Fruit fly (Drosophila melanogaster) whole organism, wandering third instar larva: ENCODE results near the gene PH4alphaMP.

Source experiments
- CrebA ChIP-seq: fragments of 200-800 bp; sonication (Bioruptor generic); optimal IDR thresholded peaks from 2 replicates; lab custom pipeline; 2016; ENCODE audit warnings: missing biosample characterization, mild to moderate bottlenecking, missing genetic modification characterization, borderline replicate concordance
- HLH106 ChIP-seq: fragments of 200-800 bp; optimal IDR thresholded peaks from 3 replicates; lab custom pipeline; 2019; ENCODE audit warnings: missing biosample characterization, mild to moderate bottlenecking, missing genetic modification characterization, moderate library complexity
- Hr78 ChIP-seq: fragments of >200 bp; optimal IDR thresholded peaks from 2 replicates; lab custom pipeline; 2017; ENCODE audit warnings: missing biosample characterization, missing genetic modification characterization
- Mio ChIP-seq: sonication (Bioruptor generic); optimal IDR thresholded peaks from 2 replicates; lab custom pipeline; 2016; ENCODE audit warnings: missing biosample characterization, missing genetic modification characterization
- Myc ChIP-seq: fragments of >200 bp; optimal IDR thresholded peaks from 2 replicates; lab custom pipeline; 2017
- Rel ChIP-seq, 2 experiments: fragments of 200-800 bp; sonication (Bioruptor generic) in 1 of 2; optimal IDR thresholded peaks; 2 replicates in 1 of 2; 3 replicates in 1 of 2; lab custom pipeline; 2016 to 2019; ENCODE audit warnings: mild to moderate bottlenecking in 2 of 2, missing biosample characterization in 2 of 2, missing genetic modification characterization in 2 of 2, moderate library complexity in 1 of 2
- Vsx2 ChIP-seq: fragments of 200-300, 225-300 bp; sonication (Bioruptor generic); optimal IDR thresholded peaks from 2 replicates; lab custom pipeline; 2018; ENCODE audit warnings: missing biosample characterization, missing genetic modification characterization; ENCODE audit not compliant: partially characterized antibody
- pan ChIP-seq: fragments of >200 bp; optimal IDR thresholded peaks from 2 replicates; lab custom pipeline; 2017
- psq ChIP-seq: fragments of 200-800 bp; sonication (Bioruptor generic); optimal IDR thresholded peaks from 3 replicates; lab custom pipeline; 2017; ENCODE audit warnings: missing biosample characterization, mild to moderate bottlenecking, missing genetic modification characterization, moderate library complexity
- rgr ChIP-seq: fragments of 200-800 bp; sonication (Bioruptor generic); optimal IDR thresholded peaks from 3 replicates; lab custom pipeline; 2016; ENCODE audit warnings: missing biosample characterization, mild to moderate bottlenecking, missing genetic modification characterization
- sv ChIP-seq: fragments of 200-800 bp; sonication (Bioruptor generic); optimal IDR thresholded peaks from 3 replicates; lab custom pipeline; 2016; ENCODE audit warnings: missing biosample characterization, missing genetic modification characterization

DNA sequence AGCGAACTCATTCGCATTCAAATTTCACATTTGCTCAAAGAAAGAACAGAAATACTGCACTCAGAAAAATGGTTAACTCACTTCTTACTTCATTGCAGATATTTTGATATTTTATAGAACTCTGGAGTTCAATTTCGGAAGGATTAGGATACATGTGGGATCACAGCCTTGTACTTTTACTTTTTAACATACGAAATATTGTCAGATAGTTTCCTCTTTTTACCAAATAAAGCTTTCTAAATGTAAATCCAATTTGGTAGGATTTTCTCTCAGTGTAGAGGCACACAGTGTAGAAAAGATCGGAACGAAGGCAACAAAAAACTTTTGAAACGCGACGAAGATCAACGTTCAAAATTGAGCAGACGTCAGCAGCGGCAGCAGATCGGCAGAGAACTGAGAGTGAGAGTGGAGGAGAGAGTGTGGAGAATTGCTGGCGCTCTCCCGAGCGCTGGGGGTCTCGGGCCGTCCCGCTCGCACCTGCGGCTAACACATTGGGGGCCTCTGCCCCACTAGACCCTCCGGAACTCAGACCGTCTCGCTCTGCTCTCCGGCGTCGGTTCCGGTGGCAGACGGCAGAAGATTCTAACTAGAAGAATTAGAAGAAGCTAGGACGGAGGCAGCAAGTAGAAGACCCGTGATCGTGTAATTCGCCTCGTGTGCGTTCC lies 36.2 kb upstream of the PH4alphaMP start, which contains the start of gene tmod:
- TF ChIP-seq sv (GFP tag; lab: Kevin White, UChicago) (no peak), Rel (GFP tag; optimal IDR thresholded peaks at IDR 0.05; lab: Kevin White, UChicago) (no peak), Rel (tag; optimal IDR thresholded peaks at IDR 0.05; lab: Kevin White, UChicago) (no peak), Vsx2 (GFP tag; lab: Kevin White, UChicago) (no peak), rgr (GFP tag; lab: Kevin White, UChicago) (no peak), pan (lab: Kevin White, UChicago) (no peak), HLH106 (tag; lab: Kevin White, UChicago) (peak; percentile 28), CrebA (GFP tag; lab: Kevin White, UChicago) (no peak), Myc (no peak), Hr78 (GFP tag; lab: Kevin White, UChicago) (no peak), psq (no peak), Mio (GFP tag; lab: Kevin White, UChicago) (no peak)
